Fruit fly (Drosophila melanogaster): ENCODE measurements around the gene CG14195.

dm6 chrX:19225304-19225640, 13.4 kb upstream of the CG14195 start:
- TF ChIP-seq h (optimal IDR thresholded peaks at IDR 0.05) (no peak), insv (optimal IDR thresholded peaks at IDR 0.05) (no peak), Myc (optimal IDR thresholded peaks at IDR 0.05) (no peak), ttk (optimal IDR thresholded peaks at IDR 0.05) (no peak), psq (optimal IDR thresholded peaks at IDR 0.05) (no peak), Sin3A (optimal IDR thresholded peaks at IDR 0.05) (no peak)
